Fruit fly (Drosophila melanogaster): ENCODE measurements around the gene CG15022.

DNA sequence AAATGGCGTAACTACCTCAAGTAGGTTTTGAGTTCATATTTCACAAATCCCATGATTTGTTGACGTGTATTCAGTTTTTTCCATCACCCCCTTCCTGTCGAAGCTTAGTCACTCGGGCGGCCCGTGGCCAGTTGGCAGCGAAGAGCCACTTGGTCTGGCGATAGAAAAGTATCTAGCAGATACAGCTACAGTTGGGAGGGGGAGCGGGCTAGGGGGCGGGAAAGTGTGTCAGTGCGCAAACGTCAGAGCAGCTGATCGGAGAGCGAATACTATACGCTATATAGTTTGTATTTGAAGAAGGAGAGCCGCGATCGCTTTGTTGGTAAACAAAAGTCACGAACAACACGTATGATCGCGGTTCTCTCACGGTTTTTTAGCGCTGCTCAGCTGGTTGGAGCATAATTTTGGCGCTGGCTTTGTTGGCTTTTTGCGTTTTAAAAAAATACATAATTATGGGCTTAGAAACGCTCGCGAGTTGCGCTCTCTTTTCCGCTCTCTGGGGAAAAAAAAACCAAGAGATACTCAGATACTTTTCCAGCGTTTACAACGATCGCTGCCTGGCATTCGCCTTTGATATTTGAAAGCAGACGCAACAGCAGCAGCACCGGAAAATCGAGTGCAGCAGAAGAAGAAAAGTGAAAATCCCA lies 46.2 kb downstream of the CG15022 start:
- TF ChIP-seq tap (tag; optimal IDR thresholded peaks at IDR 0.05), result no peak
- no peak for TF ChIP-seq CG10209 (GFP tag; optimal IDR thresholded peaks at IDR 0.05)
- TF ChIP-seq CG3847 (GFP tag; IDR thresholded peaks at IDR 0.05), result peak; percentile 36; the same call in 1 of the 2 replicates
- no peak for TF ChIP-seq TFAM (GFP tag; optimal IDR thresholded peaks at IDR 0.05)
